Worm (Caenorhabditis elegans): ENCODE measurements around the gene Y71G10AR.4.

The Y71G10AR.4 gene

ce11 chrIV:2198741-2199140 lies at the start of gene Y71G10AR.4:
Gene Y71G10AR.4, plus strand, starts transcription at chrIV:2199041.
- TF ChIP-seq pqm-1 (tag; optimal IDR thresholded peaks at IDR 0.05) (no peak), lin-15B (tag; optimal IDR thresholded peaks at IDR 0.05) (no peak)

- TF ChIP-seq nhr-43 (tag; optimal IDR thresholded peaks at IDR 0.05; ENCODE audit: poor library complexity, severe bottlenecking): peak; percentile 78
- TF ChIP-seq ceh-28 (tag; optimal IDR thresholded peaks at IDR 0.05): peak; percentile 16
- peak; percentile 69 for TF ChIP-seq nhr-25 (tag; optimal IDR thresholded peaks at IDR 0.05)
- TF ChIP-seq unc-39 (tag; optimal IDR thresholded peaks at IDR 0.05): no peak
- TF ChIP-seq lin-15B (tag; optimal IDR thresholded peaks at IDR 0.05): no peak
- no peak for TF ChIP-seq fos-1 (tag; optimal IDR thresholded peaks at IDR 0.05)
- no peak for TF ChIP-seq unc-62 (GFP tag; optimal IDR thresholded peaks at IDR 0.05)
- peak in 1 of 3 experiments; percentile 39 for TF ChIP-seq elt-3 (tag; optimal IDR thresholded peaks at IDR 0.05)
- TF ChIP-seq mdl-1 (tag; optimal IDR thresholded peaks at IDR 0.05): no peak
- peak; percentile 68 for TF ChIP-seq elt-1 (tag; optimal IDR thresholded peaks at IDR 0.05)
- TF ChIP-seq mml-1 (tag; optimal IDR thresholded peaks at IDR 0.05): no peak
- TF ChIP-seq nhr-28 (tag; optimal IDR thresholded peaks at IDR 0.05): no peak
- peak; percentile 87 for TF ChIP-seq nhr-23 (tag; optimal IDR thresholded peaks at IDR 0.05)
- no peak for TF ChIP-seq jun-1 (tag; optimal IDR thresholded peaks at IDR 0.05)
- no peak for TF ChIP-seq elt-2 (tag; optimal IDR thresholded peaks at IDR 0.05)
Observed at ce11 chrIV:2149247-2149756, 49.5 kb upstream of the Y71G10AR.4 start, which contains the start of gene C54E4.5. Gene C54E4.5, minus strand, starts transcription at chrIV:2149297.

- TF ChIP-seq nhr-23 (tag; optimal IDR thresholded peaks at IDR 0.05) (no peak), egl-27 (tag; optimal IDR thresholded peaks at IDR 0.05) (no peak), unc-39 (tag; optimal IDR thresholded peaks at IDR 0.05) (no peak), fos-1 (tag; optimal IDR thresholded peaks at IDR 0.05) (no peak), jun-1 (tag; optimal IDR thresholded peaks at IDR 0.05) (no peak), nhr-12 (tag; optimal IDR thresholded peaks at IDR 0.05) (no peak)
Observed at ce11 chrIV:2156239-2156638, 42.6 kb upstream of the Y71G10AR.4 start.

ce11 chrIV:2159069-2159468 lies 39.8 kb upstream of the Y71G10AR.4 start, which contains the start of gene gcy-37:
Gene gcy-37, minus strand, starts transcription at chrIV:2159169.
- TF ChIP-seq nfya-1 (tag; optimal IDR thresholded peaks at IDR 0.05; ENCODE audit: insufficient read depth) (no peak), nhr-76 (tag; optimal IDR thresholded peaks at IDR 0.05) (no peak), hmg-11 (tag; optimal IDR thresholded peaks at IDR 0.05) (no peak), ztf-4 (tag; optimal IDR thresholded peaks at IDR 0.05) (no peak), skn-1 (tag; optimal IDR thresholded peaks at IDR 0.05) (no peak), mdl-1 (tag; optimal IDR thresholded peaks at IDR 0.05) (no peak), nhr-23 (tag; optimal IDR thresholded peaks at IDR 0.05) (no peak), lin-39 (tag; optimal IDR thresholded peaks at IDR 0.05) (no peak), pha-4 (tag; optimal IDR thresholded peaks at IDR 0.05) (no peak), ZK546.5 (tag; optimal IDR thresholded peaks at IDR 0.05) (no peak), elt-2 (tag; optimal IDR thresholded peaks at IDR 0.05) (no peak), fos-1 (tag; optimal IDR thresholded peaks at IDR 0.05) (no peak), R02D3.7 (tag; optimal IDR thresholded peaks at IDR 0.05) (no peak), snpc-4 (tag; optimal IDR thresholded peaks at IDR 0.05) (no peak), elt-3 (tag; optimal IDR thresholded peaks at IDR 0.05) (no peak), sea-2 (GFP tag; optimal IDR thresholded peaks at IDR 0.05) (no peak), fkh-10 (GFP tag; optimal IDR thresholded peaks at IDR 0.05) (no peak), ceh-28 (tag; optimal IDR thresholded peaks at IDR 0.05) (no peak)

ce11 chrIV:2162256-2162655 lies 36.6 kb upstream of the Y71G10AR.4 start:
- peak; percentile 92 for TF ChIP-seq pha-4 (tag; optimal IDR thresholded peaks at IDR 0.05)
- TF ChIP-seq egl-27 (tag; optimal IDR thresholded peaks at IDR 0.05): no peak

- TF ChIP-seq elt-1 (tag; optimal IDR thresholded peaks at IDR 0.05) (no peak), lin-39 (tag; optimal IDR thresholded peaks at IDR 0.05) (no peak), elt-2 (tag; optimal IDR thresholded peaks at IDR 0.05) (no peak), ceh-16 (tag; optimal IDR thresholded peaks at IDR 0.05) (no peak), pha-4 (tag; optimal IDR thresholded peaks at IDR 0.05) (peak; percentile 87)
Observed at ce11 chrIV:2168514-2168913, 30.3 kb upstream of the Y71G10AR.4 start, which contains the start of gene C54E4.4. Gene C54E4.4, minus strand, starts transcription at chrIV:2168614.
